Fruit fly (Drosophila melanogaster) whole organism, pupa: ENCODE measurements around the gene Pex10.
A peak's percentile ranks its signal among the peaks of the same experiment; 100 is the strongest.

Experiments used
- CG10348 ChIP-seq: fragments of 200-800 bp; sonication (Bioruptor generic); IDR thresholded peaks from 2 replicates; pipeline ENCODE4 v1.3.6; 2022; ENCODE audit warnings: missing biosample characterization, missing genetic modification characterization
- CG12605 ChIP-seq: fragments of 200-800 bp; sonication (Bioruptor generic); IDR thresholded peaks from 2 replicates; pipeline ENCODE4 v1.3.6; 2022; ENCODE audit warnings: missing biosample characterization, missing genetic modification characterization
- CG13204 ChIP-seq: fragments of 200-800 bp; sonication (Bioruptor generic); optimal IDR thresholded peaks from 2 replicates; lab custom pipeline; 2018; ENCODE audit warnings: missing biosample characterization, mild to moderate bottlenecking, missing genetic modification characterization, moderate library complexity
- CG14655 ChIP-seq: fragments of 200-800 bp; sonication (Bioruptor generic); optimal IDR thresholded peaks from 3 replicates; lab custom pipeline; 2017; ENCODE audit warnings: mild to moderate bottlenecking, missing biosample characterization, missing genetic modification reagents, missing genetic modification characterization
- CG15710 ChIP-seq: fragments of 200-800 bp; sonication (Bioruptor generic); optimal IDR thresholded peaks from 2 replicates; lab custom pipeline; 2018; ENCODE audit warnings: missing biosample characterization, mild to moderate bottlenecking, missing genetic modification characterization, moderate library complexity
- CG17806 ChIP-seq: fragments of 200-800 bp; sonication (Bioruptor generic); optimal IDR thresholded peaks from 2 replicates; lab custom pipeline; 2018; ENCODE audit warnings: missing biosample characterization, mild to moderate bottlenecking, missing genetic modification characterization, moderate library complexity
- CG32121 ChIP-seq: fragments of 200-800 bp; sonication (Bioruptor generic); IDR thresholded peaks from 2 replicates; pipeline ENCODE4 v1.3.6; 2022; ENCODE audit warnings: missing biosample characterization, missing genetic modification characterization
- CG34367 ChIP-seq: fragments of 200-800 bp; sonication (Bioruptor generic); optimal IDR thresholded peaks from 2 replicates; lab custom pipeline; 2018; ENCODE audit warnings: missing biosample characterization, mild to moderate bottlenecking, missing genetic modification characterization
- CG4496 ChIP-seq: fragments of 200-800 bp; sonication (Bioruptor generic); IDR thresholded peaks from 3 replicates; pipeline ENCODE4 v1.3.6; 2022; ENCODE audit warnings: missing biosample characterization, missing genetic modification characterization
- CG8159 ChIP-seq: fragments of 200-800 bp; sonication (Bioruptor generic); optimal IDR thresholded peaks from 3 replicates; lab custom pipeline; 2018; ENCODE audit warnings: missing biosample characterization, mild to moderate bottlenecking, missing genetic modification characterization, moderate library complexity
- CG8301 ChIP-seq: fragments of 200-800 bp; sonication (Bioruptor generic); optimal IDR thresholded peaks from 2 replicates; lab custom pipeline; 2018; ENCODE audit warnings: missing biosample characterization, mild to moderate bottlenecking, missing genetic modification characterization
- CG9948 ChIP-seq: fragments of 200-800 bp; sonication (Bioruptor generic); optimal IDR thresholded peaks from 2 replicates; lab custom pipeline; 2018; ENCODE audit warnings: missing biosample characterization, mild to moderate bottlenecking, missing genetic modification characterization, moderate library complexity
- D1 ChIP-seq: fragments of 200-800 bp; sonication (Bioruptor generic); optimal IDR thresholded peaks from 2 replicates; lab custom pipeline; 2018; ENCODE audit warnings: missing biosample characterization, mild to moderate bottlenecking, missing genetic modification characterization, moderate library complexity
- EcR ChIP-seq: fragments of 200-800 bp; sonication (Bioruptor generic); optimal IDR thresholded peaks from 3 replicates; lab custom pipeline; 2019; ENCODE audit warnings: missing biosample characterization, missing genetic modification characterization, mild to moderate bottlenecking, moderate library complexity, missing genetic modification reagents
- Ets98B ChIP-seq: fragments of 200-800 bp; sonication (Bioruptor generic); IDR thresholded peaks from 2 replicates; pipeline ENCODE4 v1.3.6; 2022; ENCODE audit warnings: missing biosample characterization, missing genetic modification characterization
- Pif1A ChIP-seq: fragments of 200-800 bp; sonication (Bioruptor generic); optimal IDR thresholded peaks from 3 replicates; lab custom pipeline; 2016; ENCODE audit warnings: missing biosample characterization, missing genetic modification characterization
- Pif1B ChIP-seq: fragments of 200-800 bp; sonication (Bioruptor generic); optimal IDR thresholded peaks from 3 replicates; lab custom pipeline; 2016; ENCODE audit warnings: missing biosample characterization, missing genetic modification characterization
- Snoo ChIP-seq: fragments of 200-800 bp; sonication (Bioruptor generic); optimal IDR thresholded peaks from 3 replicates; lab custom pipeline; 2017; ENCODE audit warnings: missing biosample characterization, mild to moderate bottlenecking, missing genetic modification characterization, inconsistent platforms
- fd96Ca ChIP-seq: fragments of 200-800 bp; sonication (Bioruptor generic); IDR thresholded peaks from 3 replicates; pipeline ENCODE4 v1.3.6; 2022; ENCODE audit warnings: missing biosample characterization, missing genetic modification characterization
- gl ChIP-seq: fragments of 200-800 bp; sonication (Bioruptor generic); optimal IDR thresholded peaks from 2 replicates; lab custom pipeline; 2018; ENCODE audit warnings: missing biosample characterization, mild to moderate bottlenecking, missing genetic modification characterization
- rn ChIP-seq: fragments of 200-800 bp; sonication (Bioruptor generic); IDR thresholded peaks from 2 replicates; pipeline ENCODE4 v1.3.6; 2022; ENCODE audit warnings: missing biosample characterization, missing genetic modification characterization

Pex10 gene

dm6 chr3L:1568225-1569161 is 10.5 kb downstream of the Pex10 start, which contains the start of gene CG7879:
Gene CG7879, minus strand, starts transcription at chr3L:1568608.
- TF ChIP-seq CG9948 (tag; lab: Kevin White, UChicago) (no peak), CG10348 (GFP tag; lab: Robert Waterston, UW) (no peak), CG12605 (GFP tag; lab: Robert Waterston, UW) (no peak), CG8159 (peak; percentile 25), CG4496 (GFP tag; lab: Robert Waterston, UW) (0 out of 3 replicates have a peak, but pooled peaks have one; percentile 17), CG15710 (tag; lab: Kevin White, UChicago) (peak; percentile 18), EcR (GFP tag; lab: Kevin White, UChicago) (peak; percentile 55), D1 (tag; lab: Kevin White, UChicago) (no peak), fd96Ca (GFP tag; lab: Robert Waterston, UW) (peak; percentile 34; the same call in 1 of the 3 replicates), Pif1B (peak; percentile 46), rn (GFP tag; lab: Robert Waterston, UW) (no peak)

- TF ChIP-seq EcR (GFP tag; lab: Kevin White, UChicago) = peak; percentile 75
- no peak for TF ChIP-seq D1 (tag; lab: Kevin White, UChicago)
- TF ChIP-seq, all 21 proteins: peak for 1
These were observed 11.3 kb downstream of the Pex10 start, which contains the start of gene Tmep for dm6 chr3L:1569162-1569965. Gene Tmep, plus strand, starts transcription at chr3L:1569181.

DNA sequence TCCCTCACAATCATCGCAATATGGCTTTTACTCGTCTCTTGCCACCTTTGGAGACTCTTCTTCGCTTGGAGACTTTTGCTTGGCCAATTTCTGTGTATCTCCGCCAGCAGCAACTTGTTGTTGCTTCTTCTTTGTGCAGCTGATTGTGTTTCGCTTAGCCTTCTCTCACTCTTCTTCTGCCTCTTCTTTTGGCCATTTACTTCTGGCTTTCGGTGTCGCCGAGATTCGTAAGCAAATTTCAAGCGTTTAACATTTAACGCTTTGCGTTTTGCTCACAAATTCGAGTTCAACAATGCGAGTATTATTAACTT is 11.9 kb downstream of the Pex10 start:
- TF ChIP-seq CG12605 (GFP tag; lab: Robert Waterston, UW) = peak; percentile 64
- TF ChIP-seq CG32121 = 0 out of 2 replicates have a peak, but pooled peaks have one; percentile 28
- TF ChIP-seq CG13204 (GFP tag; lab: Kevin White, UChicago) = no peak
- peak; percentile 44 for TF ChIP-seq EcR (GFP tag; lab: Kevin White, UChicago)

DNA sequence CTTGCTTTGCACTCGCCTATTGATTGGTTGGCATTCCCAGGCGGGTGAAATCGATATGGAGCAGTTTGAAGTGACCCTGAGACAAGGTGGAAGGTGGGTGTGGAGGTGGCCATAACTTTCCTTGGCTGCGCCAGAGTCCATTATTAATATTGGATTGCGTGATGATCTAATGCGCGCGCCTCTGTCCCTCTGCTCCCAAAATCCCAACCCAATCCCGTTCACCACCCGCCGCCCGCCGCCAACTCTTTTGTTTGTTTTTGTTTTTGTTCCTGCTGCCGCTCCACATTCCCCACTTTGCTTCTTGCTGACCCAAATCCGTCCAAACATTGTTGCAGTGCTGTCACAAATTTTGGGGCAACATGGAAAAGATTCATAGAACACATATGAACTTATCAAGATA is 13.0 kb downstream of the Pex10 start:
- TF ChIP-seq CG13204 (GFP tag; lab: Kevin White, UChicago) (no peak), CG34367 (tag; lab: Kevin White, UChicago) (no peak), CG10348 (GFP tag; lab: Robert Waterston, UW) (no peak), CG8159 (no peak), fd96Ca (GFP tag; lab: Robert Waterston, UW) (no peak), Pif1A (GFP tag; lab: Kevin White, UChicago) (no peak), D1 (tag; lab: Kevin White, UChicago) (no peak), EcR (GFP tag; lab: Kevin White, UChicago) (no peak)

dm6 chr3L:1573191-1573590 is 15.2 kb downstream of the Pex10 start:
- TF ChIP-seq CG12605 (GFP tag; lab: Robert Waterston, UW) (no peak), CG13204 (GFP tag; lab: Kevin White, UChicago) (no peak), fd96Ca (GFP tag; lab: Robert Waterston, UW) (no peak), Snoo (no peak), Pif1A (GFP tag; lab: Kevin White, UChicago) (no peak), CG9948 (tag; lab: Kevin White, UChicago) (no peak), EcR (GFP tag; lab: Kevin White, UChicago) (no peak), gl (tag; lab: Kevin White, UChicago) (no peak), rn (GFP tag; lab: Robert Waterston, UW) (no peak), CG15710 (tag; lab: Kevin White, UChicago) (no peak), CG32121 (no peak), Pif1B (no peak), CG10348 (GFP tag; lab: Robert Waterston, UW) (no peak), CG17806 (tag; lab: Kevin White, UChicago) (no peak), CG34367 (tag; lab: Kevin White, UChicago) (no peak), CG4496 (GFP tag; lab: Robert Waterston, UW) (no peak), CG8301 (tag; lab: Kevin White, UChicago) (no peak), D1 (tag; lab: Kevin White, UChicago) (no peak), CG14655 (GFP tag; lab: Kevin White, UChicago) (no peak), Ets98B (no peak)

DNA sequence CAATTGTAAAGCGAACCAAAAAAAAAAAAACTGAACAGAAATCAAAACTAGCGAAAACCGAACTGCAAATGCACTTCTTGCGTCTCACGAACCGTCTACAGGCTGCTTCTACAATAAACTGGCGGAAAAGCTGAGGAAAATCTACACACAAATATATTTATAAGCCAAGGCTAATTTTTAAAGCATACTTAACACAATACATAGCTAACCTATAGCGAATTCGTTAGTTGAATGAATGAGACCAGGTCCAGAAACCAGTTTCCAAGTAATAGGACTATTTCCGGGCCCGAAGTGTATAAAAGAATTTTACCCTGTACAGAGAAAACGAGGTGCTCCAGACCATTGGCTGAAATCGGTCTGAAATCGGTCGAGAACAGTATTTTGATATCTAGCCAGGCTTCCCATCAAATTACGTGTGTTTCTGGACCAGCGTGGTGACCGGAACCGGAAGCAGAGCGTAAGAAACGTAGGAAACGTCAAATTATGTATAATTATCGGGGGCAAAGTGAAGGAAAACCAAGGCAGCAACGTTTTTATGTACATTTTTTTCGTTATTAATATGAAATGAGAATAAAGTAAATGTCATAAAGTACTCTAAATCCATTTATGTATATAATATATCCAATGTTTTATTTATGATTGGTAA is 17.8 kb downstream of the Pex10 start:
- peak; percentile 22 for TF ChIP-seq Pif1A (GFP tag; lab: Kevin White, UChicago)
- peak; percentile 8 for TF ChIP-seq CG8159
- no peak for TF ChIP-seq EcR (GFP tag; lab: Kevin White, UChicago)
- TF ChIP-seq Pif1B = no peak
- TF ChIP-seq CG32121 = 0 out of 2 replicates have a peak, but pooled peaks have one; percentile 32
